Worm (Caenorhabditis elegans): Measurements from ENCODE around the gene F52H2.15.

F52H2.15 gene

DNA sequence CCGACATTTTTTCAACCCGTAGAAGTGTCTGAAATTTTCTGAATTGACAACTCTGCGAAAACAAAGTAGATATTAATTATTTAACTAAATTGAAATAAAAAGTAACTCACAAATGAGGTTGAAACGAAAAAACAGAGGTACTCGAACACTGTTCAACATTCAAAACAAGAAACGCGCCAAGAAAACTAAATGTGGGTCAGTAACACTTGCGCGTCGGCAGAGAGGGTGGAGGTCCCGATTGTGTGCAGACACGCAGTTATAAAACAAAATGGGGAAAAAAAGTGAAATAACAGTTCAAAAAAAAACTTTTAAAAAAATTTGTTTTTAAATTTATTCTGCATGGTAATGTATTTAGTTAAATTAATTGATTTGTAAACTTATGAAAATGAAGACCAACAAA lies 5.8 kb upstream of the F52H2.15 start (continued):
- TF ChIP-seq mxl-2 (GFP tag; conservative IDR thresholded peaks at IDR 0.05) = no peak
- no peak for TF ChIP-seq R02D3.7 (tag; optimal IDR thresholded peaks at IDR 0.05)
- TF ChIP-seq lsy-2 (tag; optimal IDR thresholded peaks at IDR 0.05) = peak in 1 of 2 experiments; percentile 75
- no peak for TF ChIP-seq skn-1 (tag; optimal IDR thresholded peaks at IDR 0.05)
- no peak for TF ChIP-seq T20F7.1 (GFP tag; optimal IDR thresholded peaks at IDR 0.05)
- no peak for TF ChIP-seq dmd-9 (GFP tag; IDR thresholded peaks at IDR 0.05)
- no peak for TF ChIP-seq mxl-3 (GFP tag; optimal IDR thresholded peaks at IDR 0.05)
- peak; percentile 1 for TF ChIP-seq nhr-102 (tag; optimal IDR thresholded peaks at IDR 0.05)
- TF ChIP-seq fos-1 (tag; optimal IDR thresholded peaks at IDR 0.05) = no peak
- TF ChIP-seq F49E8.2 (tag; optimal IDR thresholded peaks at IDR 0.05; ENCODE audit: borderline replicate concordance) = no peak
- TF ChIP-seq nhr-25 (tag; optimal IDR thresholded peaks at IDR 0.05; ENCODE audit: borderline replicate concordance, insufficient read depth) = peak; percentile 6
- no peak for TF ChIP-seq F37D6.2 (tag; optimal IDR thresholded peaks at IDR 0.05)

DNA sequence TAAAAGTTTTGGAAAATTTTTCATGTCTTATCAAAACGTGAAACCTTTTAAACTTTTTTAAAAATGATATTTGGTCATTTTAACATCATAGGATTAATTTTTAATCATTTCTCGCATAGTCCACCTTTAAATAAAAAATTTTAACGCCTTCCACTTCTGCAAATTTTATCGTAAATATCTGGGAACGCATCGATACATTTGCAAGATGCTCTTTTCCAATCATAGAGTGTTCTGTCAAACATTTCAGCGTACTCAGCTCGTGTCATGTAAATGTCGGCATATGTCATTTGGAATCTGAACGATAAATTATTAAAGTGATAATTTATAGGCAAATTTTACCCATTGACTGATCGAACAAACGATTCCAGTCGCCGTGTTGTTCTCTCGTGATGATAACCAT lies 5.2 kb upstream of the F52H2.15 start, which contains the start of gene F52H2.5:
TSS of gene F52H2.5 (minus strand) at position 101 of the 400 bp plus-strand sequence.
- no peak for TF ChIP-seq ceh-32 (tag; optimal IDR thresholded peaks at IDR 0.05; ENCODE audit: poor library complexity)
- no peak for TF ChIP-seq nhr-111 (GFP tag; optimal IDR thresholded peaks at IDR 0.05)
- no peak for TF ChIP-seq spr-1 (tag; optimal IDR thresholded peaks at IDR 0.05)
- TF ChIP-seq F10B5.3 (tag; optimal IDR thresholded peaks at IDR 0.05) = no peak
- no peak for TF ChIP-seq ces-1 (GFP tag; optimal IDR thresholded peaks at IDR 0.05)
- no peak for TF ChIP-seq nhr-48 (tag; optimal IDR thresholded peaks at IDR 0.05)
- no peak for TF ChIP-seq nhr-25 (tag; optimal IDR thresholded peaks at IDR 0.05; ENCODE audit: borderline replicate concordance, insufficient read depth)
- TF ChIP-seq mxl-3 (GFP tag; optimal IDR thresholded peaks at IDR 0.05) = no peak
- no peak for TF ChIP-seq hlh-30 (tag; optimal IDR thresholded peaks at IDR 0.05; ENCODE audit: insufficient read depth)
- no peak for TF ChIP-seq F44E2.7 (GFP tag; IDR thresholded peaks at IDR 0.05)
- no peak for TF ChIP-seq lin-15B (tag; optimal IDR thresholded peaks at IDR 0.05)
- no peak for TF ChIP-seq nhr-28 (tag; optimal IDR thresholded peaks at IDR 0.05)
- no peak for TF ChIP-seq R02D3.7 (tag; optimal IDR thresholded peaks at IDR 0.05)
- no peak for TF ChIP-seq ceh-20 (GFP tag; IDR thresholded peaks at IDR 0.05)
- TF ChIP-seq unc-130 (GFP tag; optimal IDR thresholded peaks at IDR 0.05) = no peak
- TF ChIP-seq nhr-10 (tag; optimal IDR thresholded peaks at IDR 0.05) = no peak

DNA sequence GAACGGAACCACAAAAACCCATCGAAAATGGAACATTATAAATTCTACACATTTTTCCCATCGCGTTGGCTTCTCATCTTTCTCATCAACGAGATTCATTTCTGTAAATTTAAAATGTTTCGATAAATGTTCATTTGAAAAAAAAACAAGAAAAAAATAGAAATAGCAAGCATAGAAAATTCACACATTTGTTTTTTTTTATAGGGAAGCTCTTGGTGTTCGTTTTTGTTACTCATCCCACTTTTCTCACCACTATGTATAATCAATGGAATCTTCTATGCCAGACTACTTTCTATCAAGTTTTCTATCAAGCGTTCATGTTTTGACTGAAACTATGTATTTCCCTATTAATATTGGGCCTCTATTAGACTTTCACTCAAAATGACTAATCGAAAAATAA lies 1.1 kb upstream of the F52H2.15 start, which contains the start of gene dhcr-24:
TSS of gene dhcr-24 (minus strand) at position 101 of the 400 bp plus-strand sequence.
- TF ChIP-seq Y48G9A.11 (GFP tag; IDR thresholded peaks at IDR 0.05) (no peak), ama-1 (optimal IDR thresholded peaks at IDR 0.05) (no peak), tag-97 (GFP tag; IDR thresholded peaks at IDR 0.05) (no peak), lim-7 (GFP tag; IDR thresholded peaks at IDR 0.05) (no peak), lin-38 (GFP tag; IDR thresholded peaks at IDR 0.05) (no peak), D1046.2 (GFP tag; IDR thresholded peaks at IDR 0.05) (no peak), aly-2 (tag; optimal IDR thresholded peaks at IDR 0.05) (no peak)

DNA sequence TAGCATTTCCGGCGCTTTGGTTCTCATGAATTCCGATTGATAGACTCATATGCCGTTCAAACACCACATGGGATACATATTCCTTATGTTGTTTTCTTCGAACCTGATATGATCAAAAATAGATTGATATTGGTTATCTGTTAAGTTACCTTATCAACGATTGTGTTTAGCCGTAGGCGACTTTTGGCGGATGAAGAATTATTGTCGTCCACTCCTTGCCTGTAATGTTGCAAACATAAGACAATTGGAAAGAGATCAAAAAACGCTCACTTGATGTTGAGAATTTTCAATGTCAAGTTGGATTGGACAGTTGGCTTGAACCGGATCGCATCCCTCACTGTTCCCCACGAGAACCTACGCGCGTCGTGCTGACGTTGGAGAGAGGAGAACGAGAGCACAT lies 2.6 kb downstream of the F52H2.15 start:
- 0 out of 2 replicates have a peak, but pooled peaks have one; percentile 36 for TF ChIP-seq dmd-6 (GFP tag; IDR thresholded peaks at IDR 0.05)
- TF ChIP-seq nhr-28 (tag; optimal IDR thresholded peaks at IDR 0.05) = peak; percentile 12
- TF ChIP-seq F37D6.2 (tag; optimal IDR thresholded peaks at IDR 0.05) = no peak
- no peak for TF ChIP-seq ces-1 (GFP tag; optimal IDR thresholded peaks at IDR 0.05)

DNA sequence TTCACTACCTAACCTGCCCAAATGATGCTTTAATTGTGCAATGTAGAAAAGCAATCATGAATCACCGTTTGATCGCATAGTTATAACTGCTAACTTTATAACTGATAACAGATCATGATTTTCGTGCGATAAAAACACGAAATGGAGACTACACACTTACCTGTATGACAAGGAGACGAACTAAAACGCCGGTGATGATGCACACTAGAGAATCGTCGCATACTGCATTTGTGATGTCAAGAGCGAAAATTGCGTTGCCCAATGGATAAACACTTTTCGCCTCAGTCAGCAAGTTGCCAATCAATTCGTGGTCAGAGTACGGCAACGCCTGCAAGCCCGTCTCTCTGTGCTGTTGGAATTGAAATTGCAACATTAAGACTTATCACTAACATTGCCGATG lies 3.9 kb downstream of the F52H2.15 start:
- TF ChIP-seq R02D3.7 (tag; optimal IDR thresholded peaks at IDR 0.05) (no peak), fkh-10 (GFP tag; optimal IDR thresholded peaks at IDR 0.05) (no peak), dmd-6 (GFP tag; IDR thresholded peaks at IDR 0.05) (peak; percentile 98), nhr-25 (tag; optimal IDR thresholded peaks at IDR 0.05; ENCODE audit: borderline replicate concordance, insufficient read depth) (no peak), F37D6.2 (tag; optimal IDR thresholded peaks at IDR 0.05) (no peak), daf-16 (GFP tag; optimal IDR thresholded peaks at IDR 0.05) (peak in 1 of 2 experiments; percentile 92), daf-16 (tag; optimal IDR thresholded peaks at IDR 0.05) (peak; percentile 97), hlh-11 (tag; optimal IDR thresholded peaks at IDR 0.05) (peak; percentile 93), daf-12 (tag; optimal IDR thresholded peaks at IDR 0.05) (no peak), duxl-1 (tag; optimal IDR thresholded peaks at IDR 0.05; ENCODE audit: poor library complexity) (no peak), tra-1 (GFP tag; IDR thresholded peaks at IDR 0.05) (peak; percentile 90), mep-1 (tag; optimal IDR thresholded peaks at IDR 0.05) (peak; percentile 44), nhr-10 (tag; optimal IDR thresholded peaks at IDR 0.05) (peak; percentile 12), spr-1 (tag; optimal IDR thresholded peaks at IDR 0.05) (no peak), tag-97 (GFP tag; IDR thresholded peaks at IDR 0.05) (no peak), unc-62 (GFP tag; optimal IDR thresholded peaks at IDR 0.05 in 1 of 2) (peak in 1 of 2 experiments; percentile 57), unc-62 (tag; optimal IDR thresholded peaks at IDR 0.05) (no peak), php-3 (GFP tag; IDR thresholded peaks at IDR 0.05) (peak; percentile 88)
